Worm (Caenorhabditis elegans): Measurements from ENCODE around the gene daf-2.

Gene daf-2

ce11 chrIII:3047909-3048308, 7.3 kb upstream of the daf-2 start:
- TF ChIP-seq ztf-6 (GFP tag; IDR thresholded peaks at IDR 0.05) (no peak), hlh-12 (tag; optimal IDR thresholded peaks at IDR 0.05) (no peak), Y79H2A.3 (GFP tag; conservative IDR thresholded peaks at IDR 0.05) (no peak)

DNA sequence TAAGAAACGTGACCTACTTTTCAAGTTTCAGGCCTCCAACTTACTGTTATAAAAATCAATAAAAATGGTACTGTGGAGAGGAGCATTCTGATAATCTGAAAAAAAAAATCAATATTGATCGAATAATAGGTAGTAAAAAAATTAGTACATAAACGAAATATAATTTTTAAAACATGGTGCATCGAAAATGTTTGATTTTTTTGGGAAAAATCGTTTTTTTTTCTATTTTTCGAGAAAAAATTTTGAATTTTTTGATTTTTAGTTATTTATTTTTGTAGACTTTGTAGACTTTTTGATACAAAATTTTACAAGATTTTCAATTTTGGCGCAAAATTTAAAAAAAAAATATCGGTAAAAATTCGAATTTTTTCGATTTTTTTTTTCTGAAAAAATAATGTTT, 6.4 kb upstream of the daf-2 start, which contains the start of gene cutl-25:
cutl-25 (minus strand) TSS at position 101 of the 400 bp plus-strand sequence.
- TF ChIP-seq mes-4 (tag; optimal IDR thresholded peaks at IDR 0.05) (no peak), Y79H2A.3 (GFP tag; conservative IDR thresholded peaks at IDR 0.05) (no peak), let-526 (GFP tag; IDR thresholded peaks at IDR 0.05) (no peak), C17E4.6 (GFP tag; IDR thresholded peaks at IDR 0.05) (no peak), F37B4.10 (GFP tag; IDR thresholded peaks at IDR 0.05) (no peak), egrh-3 (GFP tag; IDR thresholded peaks at IDR 0.05) (no peak), athp-1 (tag; optimal IDR thresholded peaks at IDR 0.05) (no peak), ztf-6 (GFP tag; IDR thresholded peaks at IDR 0.05) (no peak), hmg-1.2 (GFP tag; IDR thresholded peaks at IDR 0.05) (no peak)

ce11 chrIII:3037346-3037745, 3.3 kb downstream of the daf-2 start:
- TF ChIP-seq mcd-1 (GFP tag; IDR thresholded peaks at IDR 0.05) (peak; percentile 36; the same call in 1 of the 2 replicates), hmg-20 (GFP tag; IDR thresholded peaks at IDR 0.05) (no peak), cebp-1 (GFP tag; IDR thresholded peaks at IDR 0.05) (no peak), cebp-1 (tag; optimal IDR thresholded peaks at IDR 0.05) (peak; percentile 65), somi-1 (GFP tag; optimal IDR thresholded peaks at IDR 0.05) (no peak), attf-5 (GFP tag; optimal IDR thresholded peaks at IDR 0.05) (peak; percentile 75), lin-54 (GFP tag; optimal IDR thresholded peaks at IDR 0.05) (peak; percentile 44), ceh-91 (GFP tag; IDR thresholded peaks at IDR 0.05) (no peak), tbp1 (GFP tag; optimal IDR thresholded peaks at IDR 0.05) (peak; percentile 5), lin-35 (GFP tag; optimal IDR thresholded peaks at IDR 0.05) (peak in 1 of 3 experiments; percentile 51), sptf-2 (GFP tag; optimal IDR thresholded peaks at IDR 0.05) (no peak), rpc-1 (optimal IDR thresholded peaks at IDR 0.05) (no peak), rpc-1 (tag; optimal IDR thresholded peaks at IDR 0.05) (no peak), dox-1 (GFP tag; IDR thresholded peaks at IDR 0.05) (no peak), egrh-3 (GFP tag; IDR thresholded peaks at IDR 0.05) (peak; percentile 57), Y67H2A.10 (GFP tag; conservative IDR thresholded peaks at IDR 0.05) (no peak), aptf-2 (GFP tag; conservative IDR thresholded peaks at IDR 0.05) (no peak), lin-40 (tag; optimal IDR thresholded peaks at IDR 0.05) (no peak), bed-2 (GFP tag; IDR thresholded peaks at IDR 0.05) (no peak), egl-44 (GFP tag; IDR thresholded peaks at IDR 0.05) (no peak), nfya-1 (tag; optimal IDR thresholded peaks at IDR 0.05; ENCODE audit: borderline replicate concordance, insufficient read depth) (no peak), hrde-1 (tag; optimal IDR thresholded peaks at IDR 0.05; ENCODE audit: borderline replicate concordance) (no peak), nhr-80 (tag; optimal IDR thresholded peaks at IDR 0.05) (peak; percentile 70), hmg-1.2 (GFP tag; IDR thresholded peaks at IDR 0.05) (peak; percentile 43; the same call in 1 of the 2 replicates), zfh-2 (GFP tag; conservative IDR thresholded peaks at IDR 0.05) (peak; percentile 78), Y95B8A.8 (GFP tag; IDR thresholded peaks at IDR 0.05) (no peak), K11D2.4 (GFP tag; IDR thresholded peaks at IDR 0.05) (peak; percentile 9; the same call in 1 of the 2 replicates)

DNA sequence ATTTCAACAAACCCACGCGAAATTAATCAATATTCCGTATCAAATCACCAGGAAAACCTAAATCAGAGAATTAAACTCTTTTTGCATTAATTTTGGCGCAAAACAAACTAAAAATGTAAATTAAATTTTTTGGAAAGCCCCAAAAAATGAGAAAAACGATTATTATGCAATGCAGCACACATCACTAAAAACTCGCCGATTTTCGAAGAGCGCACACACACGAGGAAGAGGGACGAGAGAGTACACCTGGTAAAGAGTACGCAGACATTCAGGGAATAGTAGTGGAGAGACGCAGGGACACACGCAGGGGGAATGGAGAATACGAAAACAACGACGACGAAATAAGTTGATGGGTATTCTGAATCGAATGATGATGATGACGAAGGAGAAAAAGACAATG, 4.7 kb downstream of the daf-2 start:
- TF ChIP-seq attf-5 (GFP tag; optimal IDR thresholded peaks at IDR 0.05) (peak; percentile 72), ceh-27 (GFP tag; optimal IDR thresholded peaks at IDR 0.05) (peak; percentile 23), cebp-1 (GFP tag; IDR thresholded peaks at IDR 0.05) (no peak), cebp-1 (tag; optimal IDR thresholded peaks at IDR 0.05) (peak; percentile 48), nhr-80 (tag; optimal IDR thresholded peaks at IDR 0.05) (peak; percentile 27), lin-35 (GFP tag; optimal IDR thresholded peaks at IDR 0.05) (peak in 1 of 3 experiments; percentile 34), lin-40 (tag; optimal IDR thresholded peaks at IDR 0.05) (peak; percentile 35), mcd-1 (GFP tag; IDR thresholded peaks at IDR 0.05) (peak; percentile 27; the same call in 1 of the 2 replicates), lin-26 (GFP tag; IDR thresholded peaks at IDR 0.05) (0 out of 2 replicates have a peak, but pooled peaks have one; percentile 31), ama-1 (optimal IDR thresholded peaks at IDR 0.05) (peak; percentile 51), ama-1 (GFP tag; optimal IDR thresholded peaks at IDR 0.05) (no peak), hmg-1.2 (GFP tag; IDR thresholded peaks at IDR 0.05) (peak; percentile 97), ets-4 (GFP tag; optimal IDR thresholded peaks at IDR 0.05) (no peak), rcor-1 (GFP tag; IDR thresholded peaks at IDR 0.05) (no peak), F57A8.1 (GFP tag; optimal IDR thresholded peaks at IDR 0.05) (no peak)
